Fruit fly (Drosophila melanogaster): ENCODE results near the gene tal-AA.

The tal-AA gene

dm6 chr3R:13806710-13807093, 6.2 kb upstream of the tal-AA start:
- TF ChIP-seq tx (GFP tag; optimal IDR thresholded peaks at IDR 0.05) (no peak), CG8944 (GFP tag; optimal IDR thresholded peaks at IDR 0.05) (no peak), sd (tag; optimal IDR thresholded peaks at IDR 0.05) (no peak), shn (GFP tag; optimal IDR thresholded peaks at IDR 0.05) (no peak), Asciz (GFP tag; optimal IDR thresholded peaks at IDR 0.05) (no peak), CG7357 (GFP tag; IDR thresholded peaks at IDR 0.05) (no peak), CG6654 (GFP tag; optimal IDR thresholded peaks at IDR 0.05) (no peak), sr (GFP tag; IDR thresholded peaks at IDR 0.05) (no peak), dmrt99B (tag; optimal IDR thresholded peaks at IDR 0.05) (peak; percentile 29), Hr51 (GFP tag; optimal IDR thresholded peaks at IDR 0.05) (peak in 1 of 2 experiments; percentile 18), CG11504 (tag; optimal IDR thresholded peaks at IDR 0.05) (peak; percentile 28), Pdp1 (GFP tag; optimal IDR thresholded peaks at IDR 0.05) (no peak), Xrp1 (GFP tag; IDR thresholded peaks at IDR 0.05) (peak; percentile 11; the same call in 1 of the 2 replicates), Xbp1 (GFP tag; optimal IDR thresholded peaks at IDR 0.05) (no peak), psq (GFP tag; optimal IDR thresholded peaks at IDR 0.05) (no peak), CG7745 (tag; optimal IDR thresholded peaks at IDR 0.05) (no peak), CG11723 (GFP tag; optimal IDR thresholded peaks at IDR 0.05) (no peak), row (GFP tag; IDR thresholded peaks at IDR 0.05) (0 out of 3 replicates have a peak, but pooled peaks have one; percentile 17), HLH3B (GFP tag; IDR thresholded peaks at IDR 0.05) (no peak), phol (tag; optimal IDR thresholded peaks at IDR 0.05) (peak; percentile 7), D19A (tag; optimal IDR thresholded peaks at IDR 0.05) (peak; percentile 13), prd (optimal IDR thresholded peaks at IDR 0.05) (no peak), prd (GFP tag; IDR thresholded peaks at IDR 0.05) (0 out of 3 replicates have a peak, but pooled peaks have one; percentile 19), lola (GFP tag; optimal IDR thresholded peaks at IDR 0.05) (peak in 1 of 3 experiments; percentile 0), CG2120 (GFP tag; optimal IDR thresholded peaks at IDR 0.05) (no peak), CG17829 (tag; optimal IDR thresholded peaks at IDR 0.05) (no peak), Ets97D (GFP tag; optimal IDR thresholded peaks at IDR 0.05) (no peak), CG10959 (GFP tag; IDR thresholded peaks at IDR 0.05) (no peak), gem (tag; optimal IDR thresholded peaks at IDR 0.05) (peak; percentile 34), nmo (GFP tag; optimal IDR thresholded peaks at IDR 0.05) (peak; percentile 21), CG18262 (tag; optimal IDR thresholded peaks at IDR 0.05) (peak; percentile 12), eve (GFP tag; optimal IDR thresholded peaks at IDR 0.05) (peak in 1 of 2 experiments; percentile 46), tgo (GFP tag; IDR thresholded peaks at IDR 0.05) (no peak), Sox100B (GFP tag; optimal IDR thresholded peaks at IDR 0.05) (peak; percentile 16), CG11456 (GFP tag; IDR thresholded peaks at IDR 0.05) (no peak), chif (GFP tag; optimal IDR thresholded peaks at IDR 0.05) (no peak), zen2 (GFP tag; IDR thresholded peaks at IDR 0.05; ENCODE audit: partially characterized antibody) (no peak), HLH4C (GFP tag; IDR thresholded peaks at IDR 0.05; ENCODE audit: partially characterized antibody) (no peak), CG17361 (GFP tag; IDR thresholded peaks at IDR 0.05) (0 out of 3 replicates have a peak, but pooled peaks have one; percentile 23), bab2 (GFP tag; optimal IDR thresholded peaks at IDR 0.05) (no peak), Fer1 (GFP tag; optimal IDR thresholded peaks at IDR 0.05) (no peak), sens (GFP tag) (peak; percentile 66), bbx (GFP tag; IDR thresholded peaks at IDR 0.05; ENCODE audit: partially characterized antibody) (no peak), CG2678 (tag; optimal IDR thresholded peaks at IDR 0.05) (peak; percentile 18), slbo (GFP tag; IDR thresholded peaks at IDR 0.05) (no peak), bsh (GFP tag; optimal IDR thresholded peaks at IDR 0.05) (peak in 1 of 2 experiments; percentile 1), CG4820 (GFP tag; optimal IDR thresholded peaks at IDR 0.05) (no peak), CG7556 (GFP tag; optimal IDR thresholded peaks at IDR 0.05) (peak; percentile 19), CG30403 (GFP tag; optimal IDR thresholded peaks at IDR 0.05) (peak; percentile 5)
